Worm (Caenorhabditis elegans): Measurements from ENCODE around the gene fil-2.

ce11 chrV:6321280-6321679 lies 42.4 kb downstream of the fil-2 start:
- no peak for TF ChIP-seq egl-27 (tag; optimal IDR thresholded peaks at IDR 0.05)
- no peak for TF ChIP-seq pqm-1 (tag; optimal IDR thresholded peaks at IDR 0.05)
- no peak for TF ChIP-seq unc-62 (GFP tag; optimal IDR thresholded peaks at IDR 0.05)
- no peak for TF ChIP-seq nhr-77 (tag; optimal IDR thresholded peaks at IDR 0.05)
- no peak for TF ChIP-seq sea-2 (GFP tag; optimal IDR thresholded peaks at IDR 0.05)
- TF ChIP-seq fkh-10 (GFP tag; optimal IDR thresholded peaks at IDR 0.05), result no peak
- no peak for TF ChIP-seq ztf-11 (tag; optimal IDR thresholded peaks at IDR 0.05)
- TF ChIP-seq ceh-28 (tag; optimal IDR thresholded peaks at IDR 0.05), result no peak
- TF ChIP-seq skn-1 (tag; optimal IDR thresholded peaks at IDR 0.05), result no peak
- no peak for TF ChIP-seq jun-1 (tag; optimal IDR thresholded peaks at IDR 0.05)
